Fruit fly (Drosophila melanogaster): ENCODE results near the gene CG5151.
A peak's percentile ranks its signal among the peaks of the same experiment; 100 is the strongest.

CG5151 gene

DNA sequence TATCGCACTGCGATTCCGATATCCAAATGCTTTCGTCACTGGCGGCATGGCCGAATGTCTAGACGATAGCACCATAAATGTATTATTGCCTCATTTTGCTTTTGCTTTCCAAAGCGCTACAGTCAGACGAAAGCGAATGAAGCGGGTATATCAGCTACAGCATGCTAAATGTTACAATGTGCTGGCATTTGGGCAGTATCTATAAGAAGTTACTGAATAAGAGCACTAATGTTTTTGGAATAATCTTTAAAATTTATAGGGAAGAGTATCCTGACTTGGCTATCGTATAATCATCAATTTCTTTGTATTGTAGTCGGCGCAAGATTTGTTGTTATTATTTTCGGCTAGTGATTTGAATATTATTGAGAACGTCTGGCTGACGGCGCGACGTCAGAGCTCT lies 38.7 kb upstream of the CG5151 start (continued):
- TF ChIP-seq oc (tag; optimal IDR thresholded peaks at IDR 0.05) (peak; percentile 16), crc (GFP tag; optimal IDR thresholded peaks at IDR 0.05) (peak; percentile 71), ham (GFP tag; IDR thresholded peaks at IDR 0.05) (peak; percentile 67; the same call in 1 of the 2 replicates), salm (tag; optimal IDR thresholded peaks at IDR 0.05) (peak; percentile 46), Elba2 (GFP tag; optimal IDR thresholded peaks at IDR 0.05) (no peak), Med (GFP tag) (peak; percentile 99), CG17912 (GFP tag; optimal IDR thresholded peaks at IDR 0.05) (no peak), jigr1 (GFP tag; IDR thresholded peaks at IDR 0.05) (0 out of 3 replicates have a peak, but pooled peaks have one; percentile 62), CG14050 (GFP tag; IDR thresholded peaks at IDR 0.05) (peak; percentile 80), CG3726 (GFP tag; IDR thresholded peaks at IDR 0.05) (peak; percentile 47; the same call in 1 of the 3 replicates), Mrtf (GFP tag; IDR thresholded peaks at IDR 0.05) (no peak; the same call in 1 of the 3 replicates), pb (GFP tag; optimal IDR thresholded peaks at IDR 0.05) (peak; percentile 53), knrl (GFP tag; IDR thresholded peaks at IDR 0.05; ENCODE audit: partially characterized antibody) (no peak), CG2129 (GFP tag; IDR thresholded peaks at IDR 0.05; ENCODE audit: partially characterized antibody) (no peak), CG13287 (GFP tag; IDR thresholded peaks at IDR 0.05; ENCODE audit: partially characterized antibody) (no peak), CG10274 (GFP tag; optimal IDR thresholded peaks at IDR 0.05) (peak; percentile 70), gro (GFP tag; optimal IDR thresholded peaks at IDR 0.05) (peak; percentile 91), CG30020 (tag; optimal IDR thresholded peaks at IDR 0.05) (no peak), zfh2 (GFP tag; optimal IDR thresholded peaks at IDR 0.05) (peak; percentile 81), fd102C (GFP tag; optimal IDR thresholded peaks at IDR 0.05) (no peak), ERR (GFP tag; optimal IDR thresholded peaks at IDR 0.05) (peak; percentile 41), z (GFP tag; IDR thresholded peaks at IDR 0.05) (no peak), phol (tag; optimal IDR thresholded peaks at IDR 0.05) (peak; percentile 68), amos (GFP tag; IDR thresholded peaks at IDR 0.05; ENCODE audit: partially characterized antibody) (no peak), gcm2 (GFP tag; optimal IDR thresholded peaks at IDR 0.05) (peak; percentile 39), grau (tag; optimal IDR thresholded peaks at IDR 0.05) (peak; percentile 81), CG12071 (GFP tag; optimal IDR thresholded peaks at IDR 0.05) (peak; percentile 82), Poxn (GFP tag; IDR thresholded peaks at IDR 0.05) (peak; percentile 77), Bgb (GFP tag; IDR thresholded peaks at IDR 0.05; ENCODE audit: partially characterized antibody) (no peak), cg (GFP tag; optimal IDR thresholded peaks at IDR 0.05) (no peak), CG6765 (GFP tag; optimal IDR thresholded peaks at IDR 0.05) (peak; percentile 58), CG16863 (GFP tag; optimal IDR thresholded peaks at IDR 0.05) (peak; percentile 64), ci (GFP tag; IDR thresholded peaks at IDR 0.05) (no peak; the same call in 2 of the 3 replicates), Ets65A (GFP tag) (peak; percentile 98), Mes4 (GFP tag; optimal IDR thresholded peaks at IDR 0.05) (peak; percentile 9), Nf-YA (GFP tag; IDR thresholded peaks at IDR 0.05) (peak; percentile 61; the same call in 1 of the 2 replicates), Six4 (GFP tag; optimal IDR thresholded peaks at IDR 0.05) (peak; percentile 27), wdn (GFP tag; IDR thresholded peaks at IDR 0.05) (peak; percentile 81), Mad (GFP tag; optimal IDR thresholded peaks at IDR 0.05) (peak; percentile 26), CG2712 (tag; optimal IDR thresholded peaks at IDR 0.05) (peak; percentile 72), E2f1 (GFP tag; IDR thresholded peaks at IDR 0.05) (peak; percentile 75), Stat92E (GFP tag; optimal IDR thresholded peaks at IDR 0.05) (no peak), CG11560 (tag; IDR thresholded peaks at IDR 0.05) (peak; percentile 60; the same call in 1 of the 3 replicates), HmgZ (tag; optimal IDR thresholded peaks at IDR 0.05) (peak; percentile 71), CG2678 (tag; optimal IDR thresholded peaks at IDR 0.05) (peak; percentile 90), sens (GFP tag) (peak; percentile 94), CG10431 (GFP tag; optimal IDR thresholded peaks at IDR 0.05) (no peak), BEAF-32 (GFP tag; optimal IDR thresholded peaks at IDR 0.05) (no peak), al (GFP tag; IDR thresholded peaks at IDR 0.05) (peak; percentile 77), CG12659 (GFP tag; optimal IDR thresholded peaks at IDR 0.05) (peak; percentile 67), schlank (tag; optimal IDR thresholded peaks at IDR 0.05) (peak; percentile 58)
